Fruit fly (Drosophila melanogaster): ENCODE data around the gene Tet.

Gene Tet

DNA sequence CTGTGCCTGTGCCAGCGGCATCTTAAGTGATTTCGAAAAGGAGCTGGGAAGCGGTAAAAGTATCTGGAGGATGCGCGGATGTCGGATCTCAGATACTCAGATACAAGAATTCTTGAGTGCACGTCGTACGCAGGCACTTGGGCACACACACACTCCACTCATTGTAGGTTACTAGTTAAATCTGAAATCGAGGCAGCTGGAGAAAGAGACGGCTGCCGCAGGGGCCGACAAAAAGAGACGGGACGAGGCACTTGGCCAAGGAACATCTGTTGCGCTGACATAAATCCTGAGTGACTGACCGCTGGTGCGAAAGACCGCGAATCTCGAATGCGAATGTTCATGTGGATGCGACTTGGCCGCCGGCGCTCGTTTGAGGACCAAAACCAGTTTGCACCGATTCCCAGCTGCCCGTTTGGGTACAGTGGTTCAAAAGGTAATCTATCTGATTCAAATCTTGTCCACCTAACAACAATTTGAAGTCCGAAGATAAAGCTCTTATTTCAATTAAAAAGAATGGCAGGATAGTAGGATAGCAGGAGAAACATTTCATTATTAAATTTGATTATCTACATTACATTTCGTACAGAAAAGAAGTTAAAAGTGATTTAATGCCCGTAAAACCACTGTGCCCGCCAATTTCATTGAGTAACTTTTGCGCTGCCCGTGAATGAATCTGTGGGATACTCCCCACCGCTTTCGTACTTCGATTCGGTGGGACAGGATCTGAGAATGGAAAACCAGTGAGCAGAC lies 10.1 kb downstream of the Tet start:
- TF ChIP-seq bab1 (GFP tag; optimal IDR thresholded peaks at IDR 0.05), result no peak
- TF ChIP-seq CG5204 (GFP tag; optimal IDR thresholded peaks at IDR 0.05), result no peak
- no peak for TF ChIP-seq pad (GFP tag; optimal IDR thresholded peaks at IDR 0.05)
- TF ChIP-seq ovo (GFP tag; optimal IDR thresholded peaks at IDR 0.05), result no peak
- no peak for TF ChIP-seq CG33017 (tag; optimal IDR thresholded peaks at IDR 0.05)
- TF ChIP-seq cnc (optimal IDR thresholded peaks at IDR 0.05), result no peak
- TF ChIP-seq Hr96 (GFP tag; optimal IDR thresholded peaks at IDR 0.05), result no peak
- TF ChIP-seq Clk (GFP tag; optimal IDR thresholded peaks at IDR 0.05), result no peak
- no peak for TF ChIP-seq CG1620 (GFP tag; optimal IDR thresholded peaks at IDR 0.05)
- no peak for TF ChIP-seq Mnt (GFP tag; optimal IDR thresholded peaks at IDR 0.05)
- TF ChIP-seq CG11617 (GFP tag; optimal IDR thresholded peaks at IDR 0.05), result no peak

DNA sequence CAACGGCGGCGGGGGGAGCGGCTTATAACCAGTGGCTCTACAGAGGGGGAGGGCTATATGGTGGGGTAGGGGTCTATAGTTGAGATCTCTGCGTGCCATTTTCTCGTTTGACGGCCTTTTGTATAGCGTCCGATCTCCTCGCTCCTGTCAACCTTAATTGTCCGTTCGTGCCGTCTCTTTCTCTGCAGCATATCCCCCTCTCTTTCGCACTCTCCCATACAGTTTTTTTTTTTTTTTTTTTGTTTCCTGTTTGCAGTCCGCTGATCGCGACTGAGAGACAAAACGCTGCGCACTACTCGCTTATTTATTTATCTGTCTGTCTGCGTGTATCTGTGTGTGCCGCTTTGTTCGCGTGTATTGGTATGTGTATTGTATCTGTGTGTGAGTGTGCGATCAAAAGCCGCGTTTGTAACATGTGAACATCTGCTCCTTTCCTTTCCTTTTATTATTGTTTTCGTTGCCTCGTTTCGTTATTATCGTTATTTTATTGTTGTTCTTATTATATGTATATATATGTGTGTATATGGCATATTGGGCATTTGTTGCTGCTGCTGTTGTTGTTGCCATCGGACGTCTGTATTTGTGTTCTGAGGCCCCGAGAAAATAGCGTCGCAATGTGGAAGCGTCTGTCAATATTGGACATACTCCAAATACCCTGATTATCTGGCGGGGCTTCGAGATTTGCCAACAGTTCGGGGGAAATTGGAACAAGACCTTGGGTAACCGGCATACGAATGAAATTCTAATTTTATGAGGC lies 11.3 kb downstream of the Tet start:
- TF ChIP-seq Mnt (GFP tag; optimal IDR thresholded peaks at IDR 0.05), result no peak
- TF ChIP-seq pad (GFP tag; optimal IDR thresholded peaks at IDR 0.05), result no peak
- no peak for TF ChIP-seq cnc (optimal IDR thresholded peaks at IDR 0.05)
- no peak for TF ChIP-seq ovo (GFP tag; optimal IDR thresholded peaks at IDR 0.05)
- TF ChIP-seq CG11617 (GFP tag; optimal IDR thresholded peaks at IDR 0.05), result no peak
- no peak for TF ChIP-seq cic (GFP tag; optimal IDR thresholded peaks at IDR 0.05)
- no peak for TF ChIP-seq CG7045 (GFP tag; optimal IDR thresholded peaks at IDR 0.05)
- no peak for TF ChIP-seq CG7101 (tag; optimal IDR thresholded peaks at IDR 0.05)
- no peak for TF ChIP-seq tj (GFP tag; optimal IDR thresholded peaks at IDR 0.05)
- TF ChIP-seq CG33017 (tag; optimal IDR thresholded peaks at IDR 0.05), result no peak
- no peak for TF ChIP-seq bab1 (GFP tag; optimal IDR thresholded peaks at IDR 0.05)
- TF ChIP-seq CG1620 (GFP tag; optimal IDR thresholded peaks at IDR 0.05), result no peak
- TF ChIP-seq Hr96 (GFP tag; optimal IDR thresholded peaks at IDR 0.05), result no peak
- no peak for TF ChIP-seq CG14711 (tag; optimal IDR thresholded peaks at IDR 0.05)
- no peak for TF ChIP-seq Crg-1 (GFP tag; optimal IDR thresholded peaks at IDR 0.05)
- no peak for TF ChIP-seq Clk (GFP tag; optimal IDR thresholded peaks at IDR 0.05)
- no peak for TF ChIP-seq CG5204 (GFP tag; optimal IDR thresholded peaks at IDR 0.05)
- TF ChIP-seq kay (GFP tag; ENCODE audit: borderline replicate concordance), result no peak
- no peak for TF ChIP-seq toe (GFP tag; optimal IDR thresholded peaks at IDR 0.05)

- TF ChIP-seq tj (GFP tag; optimal IDR thresholded peaks at IDR 0.05), result no peak
- no peak for TF ChIP-seq CG33017 (tag; optimal IDR thresholded peaks at IDR 0.05)
- no peak for TF ChIP-seq Crg-1 (GFP tag; optimal IDR thresholded peaks at IDR 0.05)
- TF ChIP-seq Hr96 (GFP tag; optimal IDR thresholded peaks at IDR 0.05), result no peak
- no peak for TF ChIP-seq bab1 (GFP tag; optimal IDR thresholded peaks at IDR 0.05)
- TF ChIP-seq kay (GFP tag; ENCODE audit: borderline replicate concordance), result no peak
- TF ChIP-seq ovo (GFP tag; optimal IDR thresholded peaks at IDR 0.05), result no peak
- TF ChIP-seq CG11617 (GFP tag; optimal IDR thresholded peaks at IDR 0.05), result no peak
Measured at dm6 chr3L:2866843-2867242, 12.1 kb downstream of the Tet start.

DNA sequence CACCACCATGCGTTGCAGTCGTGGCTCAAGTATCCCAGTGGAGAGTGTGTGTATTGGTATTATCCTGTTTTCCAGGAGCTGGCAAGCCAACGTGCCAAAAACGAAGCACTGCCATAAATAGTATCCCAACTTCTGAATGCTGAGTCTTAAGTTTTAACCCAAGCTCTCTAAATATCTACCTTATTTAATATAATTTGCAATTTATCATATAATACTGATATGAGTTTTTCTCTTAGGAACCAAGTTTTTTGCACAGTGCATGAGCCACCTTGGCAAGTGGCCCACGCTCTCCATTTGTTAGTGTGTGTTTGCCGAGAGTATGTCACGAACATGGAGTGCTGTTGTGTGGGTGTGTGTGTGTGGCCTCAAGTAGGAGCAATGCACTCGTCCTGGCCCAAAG lies 13.4 kb downstream of the Tet start:
- no peak for TF ChIP-seq tj (GFP tag; optimal IDR thresholded peaks at IDR 0.05)
- no peak for TF ChIP-seq CG11617 (GFP tag; optimal IDR thresholded peaks at IDR 0.05)
- TF ChIP-seq pad (GFP tag; optimal IDR thresholded peaks at IDR 0.05), result no peak

DNA sequence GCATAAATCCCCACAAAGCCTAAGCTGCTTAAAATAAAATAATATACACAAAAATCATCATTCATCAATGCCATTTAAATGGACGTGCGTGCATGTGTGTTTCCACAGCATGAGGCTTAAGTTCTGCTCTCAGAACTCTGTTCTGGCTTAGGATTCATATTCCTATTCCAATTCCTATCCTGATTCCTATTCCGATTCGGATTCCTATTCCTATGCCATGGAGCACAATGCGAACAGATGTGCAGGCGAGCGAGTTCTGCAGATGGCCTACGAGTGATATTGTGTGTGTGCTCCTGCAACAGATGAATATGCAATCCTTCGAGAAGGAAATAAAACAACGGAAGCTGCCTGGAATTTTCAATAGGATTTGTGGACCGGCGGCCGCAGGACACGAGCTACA lies 14.5 kb downstream of the Tet start:
- TF ChIP-seq CG14711 (tag; optimal IDR thresholded peaks at IDR 0.05) (no peak), CG5204 (GFP tag; optimal IDR thresholded peaks at IDR 0.05) (no peak), toe (GFP tag; optimal IDR thresholded peaks at IDR 0.05) (no peak), bab1 (GFP tag; optimal IDR thresholded peaks at IDR 0.05) (no peak), ovo (GFP tag; optimal IDR thresholded peaks at IDR 0.05) (no peak)

dm6 chr3L:2861949-2862569 lies 16.9 kb downstream of the Tet start:
- no peak for TF ChIP-seq CG7045 (GFP tag; optimal IDR thresholded peaks at IDR 0.05)
- TF ChIP-seq toe (GFP tag; optimal IDR thresholded peaks at IDR 0.05), result no peak
- no peak for TF ChIP-seq Clk (GFP tag; optimal IDR thresholded peaks at IDR 0.05)
- TF ChIP-seq CG7101 (tag; optimal IDR thresholded peaks at IDR 0.05), result no peak

dm6 chr3L:2860087-2860486 lies 18.9 kb downstream of the Tet start:
- TF ChIP-seq toe (GFP tag; optimal IDR thresholded peaks at IDR 0.05), result no peak

Data from whole organism, adult.